Worm (Caenorhabditis elegans) whole organism, early embryonic: ENCODE data around the gene F42A9.3.
A peak's percentile ranks its signal among the peaks of the same experiment; 100 is the strongest.

Experiments
- B0310.2 ChIP-seq: sonication (generic microtip); optimal IDR thresholded peaks from 2 replicates; lab custom pipeline; 2016; ENCODE audit warnings: mild to moderate bottlenecking, missing genetic modification characterization, missing compliant biosample characterization
- F13C5.2 ChIP-seq: sonication (generic microtip); optimal IDR thresholded peaks from 2 replicates; lab custom pipeline; 2017; ENCODE audit warnings: mild to moderate bottlenecking, missing genetic modification characterization, inconsistent platforms, missing compliant biosample characterization
- aly-1 ChIP-seq: sonication (generic microtip); optimal IDR thresholded peaks from 2 replicates; lab custom pipeline; 2016; ENCODE audit warnings: missing genetic modification characterization, missing compliant biosample characterization
- ama-1 ChIP-seq: fragments of 150-350 bp; optimal IDR thresholded peaks from 2 replicates; lab custom pipeline; 2014
- ceh-13 ChIP-seq: fragments of 200-800 bp; sonication (Bioruptor generic); optimal IDR thresholded peaks from 2 replicates; lab custom pipeline; 2018; ENCODE audit warnings: mild to moderate bottlenecking, missing genetic modification characterization, missing compliant biosample characterization
- ceh-36 ChIP-seq: sonication (generic microtip); optimal IDR thresholded peaks from 2 replicates; lab custom pipeline; 2016; ENCODE audit warnings: missing genetic modification characterization, inconsistent platforms, missing compliant biosample characterization
- ets-7 ChIP-seq: sonication (generic microtip); optimal IDR thresholded peaks from 2 replicates; lab custom pipeline; 2016; ENCODE audit warnings: missing genotype, missing genetic modification characterization, missing compliant biosample characterization
- flt-1 ChIP-seq: fragments of 200-800 bp; sonication (Bioruptor generic); IDR thresholded peaks from 2 replicates; pipeline ENCODE4 v1.3.6; 2022; ENCODE audit warnings: missing genetic modification characterization, missing compliant biosample characterization
- hmbx-1 ChIP-seq: sonication (generic microtip); optimal IDR thresholded peaks from 2 replicates; lab custom pipeline; 2016; ENCODE audit warnings: mild to moderate bottlenecking, missing genetic modification characterization, missing compliant biosample characterization
- hmg-4 ChIP-seq: fragments of 200-800 bp; sonication (Bioruptor generic); optimal IDR thresholded peaks from 2 replicates; lab custom pipeline; 2018; ENCODE audit warnings: mild to moderate bottlenecking, missing genetic modification characterization, missing compliant biosample characterization
- hnd-1 ChIP-seq: sonication (generic microtip); optimal IDR thresholded peaks from 2 replicates; lab custom pipeline; 2016; ENCODE audit warnings: missing genetic modification characterization, missing compliant biosample characterization
- pes-1 ChIP-seq: fragments of 200-800 bp; sonication (Bioruptor generic); IDR thresholded peaks from 2 replicates; pipeline ENCODE4 v1.3.6; 2022; ENCODE audit warnings: missing genetic modification reagents, missing genetic modification characterization, missing compliant biosample characterization
- scrt-1 ChIP-seq: fragments of 200-800 bp; sonication (Bioruptor generic); IDR thresholded peaks from 2 replicates; pipeline ENCODE4 v1.3.6; 2022; ENCODE audit warnings: missing genetic modification characterization, missing compliant biosample characterization
- sea-1 ChIP-seq: fragments of 200-800 bp; sonication (Bioruptor generic); conservative IDR thresholded peaks from 2 replicates; pipeline ENCODE4 v1.3.6; 2022; ENCODE audit warnings: missing genetic modification characterization, missing compliant biosample characterization
- tbx-11 ChIP-seq: fragments of 200-800 bp; sonication (Bioruptor generic); IDR thresholded peaks from 2 replicates; pipeline ENCODE4 v1.3.6; 2022; ENCODE audit warnings: missing genetic modification characterization, missing compliant biosample characterization
- tbx-37 ChIP-seq: fragments of 200-800 bp; sonication (Bioruptor generic); conservative IDR thresholded peaks from 2 replicates; pipeline ENCODE4 v1.3.6; 2022; ENCODE audit warnings: missing genetic modification reagents, missing genetic modification characterization, missing compliant biosample characterization
- tra-4 ChIP-seq: sonication (generic microtip); optimal IDR thresholded peaks from 2 replicates; lab custom pipeline; 2017; ENCODE audit warnings: missing genetic modification characterization, missing compliant biosample characterization

Gene F42A9.3

ce11 chrIV:8629609-8630052, 12.6 kb downstream of the F42A9.3 start:
- TF ChIP-seq ceh-36 (tag; lab: Kevin White, UChicago) (no peak), tbx-11 (GFP tag; lab: Robert Waterston, UW) (0 out of 2 replicates have a peak, but pooled peaks have one; percentile 43)

ce11 chrIV:8630243-8630642, 13.2 kb downstream of the F42A9.3 start:
- no peak for TF ChIP-seq ets-7 (tag; lab: Kevin White, UChicago)

ce11 chrIV:8631033-8631432, 14.0 kb downstream of the F42A9.3 start, which contains the start of gene dgk-4:
dgk-4 (plus strand) TSS chrIV:8631333.
- TF ChIP-seq pes-1 (GFP tag; lab: Robert Waterston, UW) (no peak), ama-1 (lab: Kevin White, UChicago) (no peak)

ce11 chrIV:8638761-8639160, 21.7 kb downstream of the F42A9.3 start, which contains the start of gene F42A9.9:
F42A9.9 (minus strand) TSS chrIV:8638861.
- TF ChIP-seq tbx-11 (GFP tag; lab: Robert Waterston, UW) (no peak), sea-1 (GFP tag; lab: Robert Waterston, UW) (no peak), tbx-37 (no peak)

- TF ChIP-seq hnd-1 (tag; lab: Kevin White, UChicago) (no peak), tra-4 (tag; lab: Kevin White, UChicago) (no peak), hmbx-1 (tag; lab: Kevin White, UChicago) (no peak), tbx-37 (no peak), ceh-13 (GFP tag; lab: Kevin White, UChicago) (no peak), hmg-4 (no peak), scrt-1 (GFP tag; lab: Robert Waterston, UW) (no peak), ceh-36 (tag; lab: Kevin White, UChicago) (no peak), ets-7 (tag; lab: Kevin White, UChicago) (no peak), ama-1 (lab: Kevin White, UChicago) (no peak), pes-1 (GFP tag; lab: Robert Waterston, UW) (no peak), flt-1 (GFP tag; lab: Robert Waterston, UW) (no peak), aly-1 (no peak)
These were observed 27.4 kb downstream of the F42A9.3 start, which contains the start of gene C49C8.3 for ce11 chrIV:8644432-8644831. C49C8.3 (plus strand) TSS chrIV:8644732.

ce11 chrIV:8648502-8648901, 31.4 kb downstream of the F42A9.3 start, which contains the start of gene cyp-33E1:
cyp-33E1 (minus strand) TSS chrIV:8648602.
- no peak for TF ChIP-seq ceh-36 (tag; lab: Kevin White, UChicago)

ce11 chrIV:8650696-8651095, 33.6 kb downstream of the F42A9.3 start, which contains the start of gene C49C8.2:
C49C8.2 (plus strand) TSS chrIV:8651088.
- TF ChIP-seq B0310.2 (tag; lab: Kevin White, UChicago) (no peak), ama-1 (lab: Kevin White, UChicago) (no peak), sea-1 (GFP tag; lab: Robert Waterston, UW) (no peak), hmbx-1 (tag; lab: Kevin White, UChicago) (no peak), F13C5.2 (no peak), hmg-4 (no peak), ceh-13 (GFP tag; lab: Kevin White, UChicago) (no peak)

- TF ChIP-seq flt-1 (GFP tag; lab: Robert Waterston, UW) (no peak), ceh-36 (tag; lab: Kevin White, UChicago) (no peak), aly-1 (no peak), pes-1 (GFP tag; lab: Robert Waterston, UW) (no peak), hnd-1 (tag; lab: Kevin White, UChicago) (no peak), F13C5.2 (no peak), tbx-37 (no peak), hmg-4 (no peak), ets-7 (tag; lab: Kevin White, UChicago) (no peak), hmbx-1 (tag; lab: Kevin White, UChicago) (no peak), scrt-1 (GFP tag; lab: Robert Waterston, UW) (no peak), tbx-11 (GFP tag; lab: Robert Waterston, UW) (no peak), ceh-13 (GFP tag; lab: Kevin White, UChicago) (no peak), sea-1 (GFP tag; lab: Robert Waterston, UW) (no peak), tra-4 (tag; lab: Kevin White, UChicago) (no peak), ama-1 (lab: Kevin White, UChicago) (no peak), B0310.2 (tag; lab: Kevin White, UChicago) (no peak)
These were observed 34.8 kb downstream of the F42A9.3 start, which contains the start of gene C49C8.8 for ce11 chrIV:8651835-8652234. C49C8.8 (plus strand) TSS chrIV:8652135.

- no peak for TF ChIP-seq tbx-37
- TF ChIP-seq ceh-13 (GFP tag; lab: Kevin White, UChicago): no peak
- no peak for TF ChIP-seq pes-1 (GFP tag; lab: Robert Waterston, UW)
- TF ChIP-seq tbx-11 (GFP tag; lab: Robert Waterston, UW): no peak
- no peak for TF ChIP-seq hmg-4
- TF ChIP-seq hnd-1 (tag; lab: Kevin White, UChicago): no peak
- no peak for TF ChIP-seq hmbx-1 (tag; lab: Kevin White, UChicago)
- TF ChIP-seq ama-1 (lab: Kevin White, UChicago): no peak
- TF ChIP-seq ceh-36 (tag; lab: Kevin White, UChicago): no peak
- TF ChIP-seq sea-1 (GFP tag; lab: Robert Waterston, UW): no peak
- TF ChIP-seq B0310.2 (tag; lab: Kevin White, UChicago): no peak
- no peak for TF ChIP-seq aly-1
- TF ChIP-seq scrt-1 (GFP tag; lab: Robert Waterston, UW): no peak
- TF ChIP-seq ets-7 (tag; lab: Kevin White, UChicago): no peak
- TF ChIP-seq flt-1 (GFP tag; lab: Robert Waterston, UW): no peak
- TF ChIP-seq F13C5.2: no peak
These were observed 36.5 kb downstream of the F42A9.3 start, which contains the start of gene C49C8.5 for ce11 chrIV:8653592-8653991. C49C8.5 (minus strand) TSS chrIV:8653664.
